Fruit fly (Drosophila melanogaster) whole organism: Measurements from ENCODE around the gene Nlg4.

ENCODE experiments used
- CG8478 ChIP-seq: fragments of >200 bp; optimal IDR thresholded peaks from 2 replicates; lab custom pipeline; 2018; ENCODE audit warnings: inconsistent platforms
- Dll ChIP-seq: fragments of >200 bp; optimal IDR thresholded peaks from 2 replicates; lab custom pipeline; 2017
- psq ChIP-seq: fragments of >200 bp; optimal IDR thresholded peaks from 2 replicates; lab custom pipeline; 2017
- usp ChIP-seq: fragments of >200 bp; optimal IDR thresholded peaks from 2 replicates; lab custom pipeline; 2017; ENCODE audit warnings: missing biosample characterization, missing genetic modification characterization, mixed read lengths

dm6 chr3R:20204478-20205030 lies at the start of gene Nlg4:
- TF ChIP-seq CG8478, result no peak
- no peak for TF ChIP-seq Dll (lab: Kevin White, UChicago)
- TF ChIP-seq usp (GFP tag; lab: Kevin White, UChicago), result no peak
- no peak for TF ChIP-seq psq (lab: Kevin White, UChicago)
